Fruit fly (Drosophila melanogaster): ENCODE results near the gene Brr2.

The Brr2 gene

dm6 chr3L:15967588-15968500 is at the start of gene Brr2, which contains the start of gene CG10516 (continued):
- TF ChIP-seq phol (tag; optimal IDR thresholded peaks at IDR 0.05) (peak; percentile 78), CG1233 (GFP tag; optimal IDR thresholded peaks at IDR 0.05) (no peak), ind (GFP tag; optimal IDR thresholded peaks at IDR 0.05) (no peak), CG4617 (GFP tag; optimal IDR thresholded peaks at IDR 0.05; ENCODE audit: borderline replicate concordance) (peak; percentile 80), CG7372 (GFP tag; IDR thresholded peaks at IDR 0.05) (no peak), Atf-2 (GFP tag; optimal IDR thresholded peaks at IDR 0.05) (no peak), Rfx (GFP tag; IDR thresholded peaks at IDR 0.05) (no peak), CG4730 (GFP tag; IDR thresholded peaks at IDR 0.05) (no peak), her (GFP tag; optimal IDR thresholded peaks at IDR 0.05) (peak; percentile 27), CG14014 (GFP tag; IDR thresholded peaks at IDR 0.05) (no peak), insv (GFP tag; optimal IDR thresholded peaks at IDR 0.05) (peak in 1 of 2 experiments; percentile 25), Side (GFP tag; optimal IDR thresholded peaks at IDR 0.05) (no peak), cad (GFP tag; optimal IDR thresholded peaks at IDR 0.05) (no peak), Neu2 (GFP tag; optimal IDR thresholded peaks at IDR 0.05; ENCODE audit: borderline replicate concordance) (no peak), Sry-δ (GFP tag; optimal IDR thresholded peaks at IDR 0.05) (peak; percentile 71), Pdp1 (GFP tag; optimal IDR thresholded peaks at IDR 0.05) (peak; percentile 6 to 8), Hmx (GFP tag; optimal IDR thresholded peaks at IDR 0.05) (no peak), Hey (tag; optimal IDR thresholded peaks at IDR 0.05) (no peak), lov (optimal IDR thresholded peaks at IDR 0.05) (no peak), lov (GFP tag; IDR thresholded peaks at IDR 0.05) (no peak), CG17802 (tag; optimal IDR thresholded peaks at IDR 0.05) (no peak), fd96Cb (tag; optimal IDR thresholded peaks at IDR 0.05) (no peak), Ada2b (GFP tag; IDR thresholded peaks at IDR 0.05) (no peak), MTF-1 (GFP tag; optimal IDR thresholded peaks at IDR 0.05; ENCODE audit: borderline replicate concordance) (no peak), tna (GFP tag; IDR thresholded peaks at IDR 0.05; ENCODE audit: partially characterized antibody) (0 out of 2 replicates have a peak, but pooled peaks have one; percentile 13), twi (tag; optimal IDR thresholded peaks at IDR 0.05) (peak; percentile 19), amos (GFP tag; IDR thresholded peaks at IDR 0.05; ENCODE audit: partially characterized antibody) (0 out of 2 replicates have a peak, but pooled peaks have one; percentile 35), H15 (GFP tag; IDR thresholded peaks at IDR 0.05) (no peak), CG9797 (GFP tag; optimal IDR thresholded peaks at IDR 0.05) (peak; percentile 94), CoRest (tag; optimal IDR thresholded peaks at IDR 0.05) (no peak), peb (GFP tag; IDR thresholded peaks at IDR 0.05) (no peak), grn (GFP tag; optimal IDR thresholded peaks at IDR 0.05) (no peak), CG13123 (GFP tag; optimal IDR thresholded peaks at IDR 0.05) (no peak), Dfd (GFP tag; optimal IDR thresholded peaks at IDR 0.05) (no peak), Bdp1 (GFP tag; optimal IDR thresholded peaks at IDR 0.05) (no peak), pita (GFP tag; optimal IDR thresholded peaks at IDR 0.05) (no peak), mam (GFP tag; optimal IDR thresholded peaks at IDR 0.05) (no peak), lilli (GFP tag; optimal IDR thresholded peaks at IDR 0.05) (peak; percentile 60), fd102C (GFP tag; optimal IDR thresholded peaks at IDR 0.05) (no peak), Oli (tag; optimal IDR thresholded peaks at IDR 0.05) (no peak), gsb-n (tag; optimal IDR thresholded peaks at IDR 0.05) (no peak), tgo (GFP tag; IDR thresholded peaks at IDR 0.05) (no peak), Max (GFP tag; optimal IDR thresholded peaks at IDR 0.05) (peak; percentile 68), CG15269 (tag; optimal IDR thresholded peaks at IDR 0.05) (no peak), Atf6 (GFP tag; IDR thresholded peaks at IDR 0.05) (no peak), knrl (GFP tag; IDR thresholded peaks at IDR 0.05; ENCODE audit: partially characterized antibody) (no peak; the same call in 2 of the 3 replicates), Dbx (GFP tag; IDR thresholded peaks at IDR 0.05) (peak; percentile 36; the same call in 1 of the 3 replicates), schlank (tag; optimal IDR thresholded peaks at IDR 0.05) (no peak), HmgD (GFP tag; optimal IDR thresholded peaks at IDR 0.05) (peak; percentile 23)
